Worm (Caenorhabditis elegans) whole organism, young adult: ENCODE measurements around the gene K07E3.1.

Experiments
- C17E4.6 ChIP-seq: fragments of 200-800 bp; sonication (Bioruptor generic); IDR thresholded peaks from 2 replicates; pipeline ENCODE4 v1.3.6; 2022; ENCODE audit warnings: missing genetic modification reagents, missing genetic modification characterization, missing compliant biosample characterization
- D2030.7 ChIP-seq: fragments of 200-800 bp; sonication (Bioruptor generic); IDR thresholded peaks from 2 replicates; pipeline ENCODE4 v1.3.6; 2022; ENCODE audit warnings: missing genetic modification reagents, missing genetic modification characterization, missing compliant biosample characterization
- F23B12.7 ChIP-seq: sonication (generic microtip); optimal IDR thresholded peaks from 2 replicates; lab custom pipeline; 2017; ENCODE audit warnings: missing genetic modification characterization, mild to moderate bottlenecking, missing compliant biosample characterization, antibody characterized with exemption, moderate library complexity; ENCODE audit not compliant: insufficient read depth
- F33H1.4 ChIP-seq: fragments of 200-800 bp; sonication (Bioruptor generic); IDR thresholded peaks from 2 replicates; pipeline ENCODE4 v1.3.6; 2022; ENCODE audit warnings: missing genetic modification reagents, missing genetic modification characterization, missing compliant biosample characterization
- F37B4.10 ChIP-seq: fragments of 200-800 bp; sonication (Bioruptor generic); IDR thresholded peaks from 2 replicates; pipeline ENCODE4 v1.3.6; 2022; ENCODE audit warnings: missing genetic modification characterization, missing compliant biosample characterization
- F49E8.2 ChIP-seq: sonication (generic microtip); optimal IDR thresholded peaks from 3 replicates; lab custom pipeline; 2017; ENCODE audit warnings: missing genetic modification characterization, mild to moderate bottlenecking, missing compliant biosample characterization, antibody characterized with exemption, moderate library complexity; ENCODE audit not compliant: insufficient read depth
- F55B11.4 ChIP-seq: sonication (generic microtip); optimal IDR thresholded peaks from 2 replicates; lab custom pipeline; 2016; ENCODE audit warnings: missing compliant biosample characterization, missing genetic modification characterization, borderline replicate concordance; ENCODE audit not compliant: insufficient read depth
- Y53F4B.3 ChIP-seq: fragments of 200-800 bp; sonication (Bioruptor generic); IDR thresholded peaks from 2 replicates; pipeline ENCODE4 v1.3.6; 2022; ENCODE audit warnings: missing genetic modification reagents, missing genetic modification characterization, missing compliant biosample characterization
- Y67H2A.10 ChIP-seq: fragments of 200-800 bp; sonication (Bioruptor generic); conservative IDR thresholded peaks from 2 replicates; pipeline ENCODE4 v1.3.6; 2022; ENCODE audit warnings: missing genetic modification reagents, missing genetic modification characterization, missing compliant biosample characterization
- aptf-2 ChIP-seq: fragments of 200-800 bp; sonication (Bioruptor generic); conservative IDR thresholded peaks from 2 replicates; pipeline ENCODE4 v1.3.6; 2022; ENCODE audit warnings: missing genetic modification reagents, missing genetic modification characterization, missing compliant biosample characterization
- attf-6 ChIP-seq: fragments of 200-800 bp; sonication (Bioruptor generic); IDR thresholded peaks from 2 replicates; pipeline ENCODE4 v1.3.6; 2022; ENCODE audit warnings: missing genetic modification reagents, missing genetic modification characterization, missing compliant biosample characterization
- ceh-27 ChIP-seq: fragments of 200-800 bp; sonication (Bioruptor generic); optimal IDR thresholded peaks from 2 replicates; lab custom pipeline; 2018; ENCODE audit warnings: mild to moderate bottlenecking, missing genetic modification characterization, moderate library complexity, missing compliant biosample characterization
- ceh-58 ChIP-seq: fragments of 200-800 bp; sonication (Bioruptor generic); IDR thresholded peaks from 2 replicates; pipeline ENCODE4 v1.3.6; 2022; ENCODE audit warnings: missing genetic modification characterization, missing compliant biosample characterization
- egl-44 ChIP-seq: fragments of 200-800 bp; sonication (Bioruptor generic); IDR thresholded peaks from 2 replicates; pipeline ENCODE4 v1.3.6; 2022; ENCODE audit warnings: missing genetic modification reagents, missing genetic modification characterization, missing compliant biosample characterization
- him-1 ChIP-seq: sonication (generic microtip); optimal IDR thresholded peaks from 2 replicates; lab custom pipeline; 2016; ENCODE audit warnings: missing genotype, missing genetic modification reagents, missing genetic modification characterization, missing compliant biosample characterization
- hmg-1.2 ChIP-seq: fragments of 200-800 bp; sonication (Bioruptor generic); IDR thresholded peaks from 2 replicates; pipeline ENCODE4 v1.3.6; 2022; ENCODE audit warnings: missing genetic modification reagents, missing genetic modification characterization, missing compliant biosample characterization
- hsf-1 ChIP-seq: fragments of 200-800 bp; sonication (Bioruptor generic); IDR thresholded peaks from 2 replicates; pipeline ENCODE4 v1.3.6; 2022; ENCODE audit warnings: missing genetic modification reagents, missing genetic modification characterization, missing compliant biosample characterization
- let-607 ChIP-seq, 2 experiments: fragments of 200-800 bp in 1 of 2; sonication (Bioruptor generic) in 1 of 2; sonication (generic microtip) in 1 of 2; optimal IDR thresholded peaks; 2 replicates each; lab custom pipeline; 2016 to 2018; ENCODE audit warnings: mild to moderate bottlenecking in 2 of 2, missing compliant biosample characterization in 2 of 2, missing genetic modification characterization in 2 of 2, moderate library complexity in 2 of 2, missing genotype in 1 of 2
- lin-40 ChIP-seq: sonication (generic microtip); optimal IDR thresholded peaks from 2 replicates; lab custom pipeline; 2016; ENCODE audit warnings: missing genetic modification characterization, mild to moderate bottlenecking, missing compliant biosample characterization, missing genotype, missing genetic modification reagents
- lir-1 ChIP-seq: fragments of 200-800 bp; sonication (Bioruptor generic); conservative IDR thresholded peaks from 2 replicates; pipeline ENCODE4 v1.3.6; 2022; ENCODE audit warnings: missing genetic modification reagents, missing genetic modification characterization, missing compliant biosample characterization
- madf-8 ChIP-seq: fragments of 200-800 bp; sonication (Bioruptor generic); conservative IDR thresholded peaks from 2 replicates; pipeline ENCODE4 v1.3.6; 2022; ENCODE audit warnings: missing genetic modification reagents, missing genetic modification characterization, missing compliant biosample characterization
- nfya-1 ChIP-seq: sonication (generic microtip); optimal IDR thresholded peaks from 2 replicates; lab custom pipeline; 2017; ENCODE audit warnings: antibody characterized with exemption, missing compliant biosample characterization, missing genetic modification characterization, borderline replicate concordance; ENCODE audit not compliant: insufficient read depth
- nhr-80 ChIP-seq: sonication (generic microtip); optimal IDR thresholded peaks from 2 replicates; lab custom pipeline; 2016; ENCODE audit warnings: missing genetic modification characterization, missing compliant biosample characterization
- pbrm-1 ChIP-seq: fragments of 200-800 bp; sonication (Bioruptor generic); IDR thresholded peaks from 2 replicates; pipeline ENCODE4 v1.3.6; 2022; ENCODE audit warnings: missing genetic modification reagents, missing genetic modification characterization, missing compliant biosample characterization
- pha-4 ChIP-seq: fragments of 150-350 bp; sonication (generic microtip); optimal IDR thresholded peaks from 2 replicates; lab custom pipeline; 2014; ENCODE audit warnings: missing biosample characterization, missing genetic modification reagents, missing genetic modification characterization
- rec-8 ChIP-seq, 2 experiments: sonication (generic microtip); optimal IDR thresholded peaks; 2 replicates each; lab custom pipeline; 2016; ENCODE audit warnings: mild to moderate bottlenecking in 2 of 2, missing genetic modification characterization in 2 of 2, missing genetic modification reagents in 2 of 2, missing genotype in 2 of 2, missing biosample characterization in 1 of 2, missing compliant biosample characterization in 1 of 2, moderate library complexity in 1 of 2
- snpc-4 ChIP-seq, 5 experiments: fragments of 150-350 bp in 1 of 5; sonication (generic microtip) in 4 of 5; optimal IDR thresholded peaks; 2 replicates each; lab custom pipeline; 2014 to 2018; ENCODE audit warnings: missing genetic modification characterization in 5 of 5, missing biosample characterization in 3 of 5, antibody characterized with exemption in 2 of 5, mild to moderate bottlenecking in 2 of 5, missing compliant biosample characterization in 2 of 5, missing genotype in 2 of 5, moderate library complexity in 2 of 5, missing genetic modification reagents in 1 of 5
- tbp1 ChIP-seq: fragments of 200-800 bp; sonication (Bioruptor generic); optimal IDR thresholded peaks from 2 replicates; lab custom pipeline; 2018; ENCODE audit warnings: mild to moderate bottlenecking, missing genetic modification characterization, missing compliant biosample characterization
- tbx-9 ChIP-seq: sonication (generic microtip); optimal IDR thresholded peaks from 2 replicates; lab custom pipeline; 2016; ENCODE audit warnings: borderline replicate concordance, missing genetic modification characterization, inconsistent platforms, missing compliant biosample characterization
- tlf-1 ChIP-seq: fragments of 200-800 bp; sonication (Bioruptor generic); optimal IDR thresholded peaks from 2 replicates; lab custom pipeline; 2018; ENCODE audit warnings: mild to moderate bottlenecking, missing genetic modification characterization, missing compliant biosample characterization
- unc-62 ChIP-seq: fragments of 150-350 bp; optimal IDR thresholded peaks from 2 replicates; lab custom pipeline; 2014; ENCODE audit warnings: missing biosample characterization, missing genetic modification reagents, missing genetic modification characterization
- zim-3 ChIP-seq: sonication (generic microtip); optimal IDR thresholded peaks from 2 replicates; lab custom pipeline; 2017; ENCODE audit warnings: mild to moderate bottlenecking, missing genetic modification characterization, moderate library complexity, missing compliant biosample characterization
- ztf-26 ChIP-seq: sonication (generic microtip); optimal IDR thresholded peaks from 2 replicates; lab custom pipeline; 2017; ENCODE audit warnings: missing genetic modification characterization, missing compliant biosample characterization

The K07E3.1 gene

DNA sequence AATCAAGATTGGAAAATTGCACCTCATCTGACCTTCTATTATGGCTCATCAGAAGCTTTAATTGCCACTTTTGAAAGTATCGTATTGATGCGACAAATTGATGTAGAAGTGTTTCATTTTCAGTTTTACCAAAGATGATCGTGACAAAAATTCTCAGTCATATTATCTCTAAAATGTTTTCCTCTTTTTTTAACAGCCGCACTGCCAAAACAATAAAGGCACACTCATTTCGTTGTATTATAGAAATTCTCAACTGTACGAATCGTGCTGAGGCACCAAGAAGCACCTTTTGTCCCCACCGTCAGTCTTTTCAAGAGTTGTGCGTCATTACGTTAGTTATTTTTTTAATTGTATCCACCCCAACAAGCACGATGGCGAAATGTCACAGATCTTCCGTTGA, 2.3 kb upstream of the K07E3.1 start, which contains the start of gene K07E3.9:
Gene K07E3.9, plus strand, starts transcription at position 301 of the 400 bp plus-strand sequence.
- TF ChIP-seq lir-1 (GFP tag; lab: Robert Waterston, UW) (no peak), F33H1.4 (GFP tag; lab: Robert Waterston, UW) (no peak), pbrm-1 (GFP tag; lab: Robert Waterston, UW) (no peak), attf-6 (GFP tag; lab: Robert Waterston, UW) (no peak), nfya-1 (tag; lab: Kevin White, UChicago) (no peak), rec-8 (tag; optimal IDR thresholded peaks at IDR 0.05; lab: Kevin White, UChicago) (no peak), F49E8.2 (tag; lab: Kevin White, UChicago) (no peak), F37B4.10 (GFP tag; lab: Robert Waterston, UW) (no peak), F55B11.4 (tag; lab: Kevin White, UChicago) (no peak), aptf-2 (GFP tag; lab: Robert Waterston, UW) (no peak), ztf-26 (no peak)
- TF ChIP-seq, all 124 proteins: peak for 0

- TF ChIP-seq hsf-1 (peak; percentile 71), lin-40 (peak; percentile 44), nhr-80 (tag; lab: Kevin White, UChicago) (peak; percentile 35), pha-4 (peak; percentile 21), F23B12.7 (tag; lab: Kevin White, UChicago) (no peak), ceh-27 (peak; percentile 10), hmg-1.2 (0 out of 2 replicates have a peak, but pooled peaks have one; percentile 4), D2030.7 (GFP tag; lab: Robert Waterston, UW) (no peak), let-607 (tag; optimal IDR thresholded peaks at IDR 0.05; lab: Kevin White, UChicago) (peak in 1 of 2 experiments; percentile 28), tbp1 (GFP tag; lab: Kevin White, UChicago) (peak; percentile 10), tlf-1 (no peak)
- TF ChIP-seq, all 124 proteins: peak for 8
These were observed 708 bp upstream of the K07E3.1 start for ce11 chrX:8109531-8109930.

- TF ChIP-seq egl-44 (GFP tag; lab: Robert Waterston, UW) (no peak), zim-3 (no peak)
- TF ChIP-seq, all 124 proteins: peak for 0
These were observed 5.9 kb downstream of the K07E3.1 start, which contains the start of gene hlh-8 for ce11 chrX:8116157-8116556. TSS of gene hlh-8 (plus strand) at chrX:8116457.

DNA sequence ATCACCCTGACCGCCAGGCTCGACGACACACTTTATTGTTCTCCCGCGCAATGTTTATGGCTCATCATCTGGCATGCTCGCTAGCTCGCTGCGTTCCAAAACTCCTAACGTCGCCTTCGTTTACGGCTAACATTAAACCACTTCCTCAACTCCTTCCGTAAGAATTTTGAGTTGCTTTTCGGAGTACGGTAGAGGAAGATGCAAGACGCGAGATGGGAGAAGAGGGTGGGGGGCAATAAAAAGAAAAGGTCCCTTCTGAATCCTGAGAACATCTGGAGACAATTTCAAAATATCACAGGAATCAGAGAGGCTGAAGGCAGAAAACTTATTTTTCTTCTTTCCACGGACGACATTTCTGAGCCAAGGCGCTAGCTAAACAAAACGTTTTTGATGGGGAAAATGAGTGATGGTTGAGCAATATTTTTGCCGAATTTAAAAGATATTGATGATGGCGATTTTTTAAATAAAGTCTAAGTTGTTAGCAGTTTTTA, 7.6 kb downstream of the K07E3.1 start:
- TF ChIP-seq Y53F4B.3, result no peak
- no peak for TF ChIP-seq Y67H2A.10
- no peak for TF ChIP-seq madf-8
- TF ChIP-seq ceh-58 (GFP tag; lab: Robert Waterston, UW), result no peak
- no peak for TF ChIP-seq snpc-4 (GFP tag; optimal IDR thresholded peaks at IDR 0.05; lab: Kevin White, UChicago)
- no peak for TF ChIP-seq snpc-4 (tag; optimal IDR thresholded peaks at IDR 0.05; lab: Kevin White, UChicago)
- TF ChIP-seq him-1, result no peak
- TF ChIP-seq tbx-9 (tag; lab: Kevin White, UChicago), result no peak
- TF ChIP-seq C17E4.6 (GFP tag; lab: Robert Waterston, UW), result no peak
- no peak for TF ChIP-seq unc-62 (GFP tag; lab: Kevin White, UChicago)
- TF ChIP-seq, all 124 proteins: peak for 0
